Fruit fly (Drosophila melanogaster) whole organism: ENCODE measurements around the gene CG31265.

Experiments used
- CG8478 ChIP-seq: fragments of >200 bp; optimal IDR thresholded peaks from 2 replicates; lab custom pipeline; 2018; ENCODE audit warnings: inconsistent platforms
- Dll ChIP-seq: fragments of >200 bp; optimal IDR thresholded peaks from 2 replicates; lab custom pipeline; 2017
- EcR ChIP-seq, 2 experiments: fragments of >200 bp; optimal IDR thresholded peaks; 2 replicates each; lab custom pipeline; 2017; ENCODE audit warnings: missing biosample characterization in 2 of 2, missing genetic modification characterization in 2 of 2, missing genetic modification reagents in 2 of 2
- pan ChIP-seq: fragments of >200 bp; optimal IDR thresholded peaks from 2 replicates; lab custom pipeline; 2017
- psq ChIP-seq: fragments of >200 bp; optimal IDR thresholded peaks from 2 replicates; lab custom pipeline; 2017
- usp ChIP-seq: fragments of >200 bp; optimal IDR thresholded peaks from 2 replicates; lab custom pipeline; 2017; ENCODE audit warnings: missing biosample characterization, missing genetic modification characterization, mixed read lengths

DNA sequence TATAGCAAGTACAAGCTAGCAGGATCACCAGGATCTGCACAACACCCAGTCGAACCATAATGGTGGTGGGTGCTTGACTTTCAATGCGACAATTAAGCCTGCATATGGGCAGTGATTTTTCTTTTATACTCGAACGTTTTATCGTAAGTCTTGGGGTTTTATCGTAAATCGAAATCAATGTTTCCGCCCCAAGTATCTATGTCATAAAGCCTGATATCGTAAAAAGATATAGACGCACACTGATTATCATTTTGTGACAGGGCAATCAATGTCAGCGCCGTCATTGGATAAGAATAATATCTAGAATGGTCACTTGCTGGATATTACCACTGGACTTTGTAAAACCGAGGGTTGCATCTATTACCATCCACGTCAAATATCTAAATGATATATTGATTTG is 2.3 kb downstream of the CG31265 start, which contains the start of gene CG17475:
- TF ChIP-seq pan (lab: Kevin White, UChicago) = no peak
- TF ChIP-seq Dll (lab: Kevin White, UChicago) = no peak
- TF ChIP-seq CG8478 (lab: Kevin White, UChicago) = no peak
- TF ChIP-seq usp (GFP tag; lab: Kevin White, UChicago) = no peak
- no peak for TF ChIP-seq psq (lab: Kevin White, UChicago)
- TF ChIP-seq EcR (GFP tag; optimal IDR thresholded peaks at IDR 0.05; lab: Kevin White, UChicago) = no peak
